Fruit fly (Drosophila melanogaster): ENCODE data around the gene CG6454.

Gene CG6454

dm6 chr3R:24320342-24320711 lies 28.7 kb upstream of the CG6454 start (continued):
- TF ChIP-seq Ets97D (GFP tag; optimal IDR thresholded peaks at IDR 0.05): peak; percentile 37
- TF ChIP-seq esg (GFP tag; conservative IDR thresholded peaks at IDR 0.05): no peak
- peak; percentile 52; the same call in 1 of the 2 replicates for TF ChIP-seq inv (GFP tag; IDR thresholded peaks at IDR 0.05; ENCODE audit: partially characterized antibody)
- TF ChIP-seq Hsf (GFP tag; optimal IDR thresholded peaks at IDR 0.05): no peak
- TF ChIP-seq tio (GFP tag; optimal IDR thresholded peaks at IDR 0.05): no peak
- TF ChIP-seq B-H2 (GFP tag; optimal IDR thresholded peaks at IDR 0.05): no peak
- peak; percentile 41 for TF ChIP-seq CG10979 (tag; optimal IDR thresholded peaks at IDR 0.05)
- TF ChIP-seq fd96Cb (tag; optimal IDR thresholded peaks at IDR 0.05): no peak
- TF ChIP-seq nmo (GFP tag; optimal IDR thresholded peaks at IDR 0.05): no peak
- no peak for TF ChIP-seq CG8281 (tag; optimal IDR thresholded peaks at IDR 0.05)
- no peak for TF ChIP-seq Fer2 (tag; optimal IDR thresholded peaks at IDR 0.05)
- no peak for TF ChIP-seq corto (GFP tag; optimal IDR thresholded peaks at IDR 0.05)
- no peak for TF ChIP-seq dimm (GFP tag; IDR thresholded peaks at IDR 0.05)
- no peak for TF ChIP-seq danr (GFP tag; IDR thresholded peaks at IDR 0.05)
- TF ChIP-seq CG9727 (GFP tag; optimal IDR thresholded peaks at IDR 0.05): no peak
- TF ChIP-seq Sry-δ (GFP tag; optimal IDR thresholded peaks at IDR 0.05): peak; percentile 71
- no peak for TF ChIP-seq ac (GFP tag; optimal IDR thresholded peaks at IDR 0.05)
- TF ChIP-seq onecut (GFP tag; IDR thresholded peaks at IDR 0.05): peak; percentile 45; the same call in 1 of the 2 replicates
- TF ChIP-seq p53 (GFP tag; optimal IDR thresholded peaks at IDR 0.05): no peak
- no peak for TF ChIP-seq pb (GFP tag; optimal IDR thresholded peaks at IDR 0.05)
- no peak for TF ChIP-seq CG2712 (tag; optimal IDR thresholded peaks at IDR 0.05)
- no peak for TF ChIP-seq CG5953 (GFP tag; IDR thresholded peaks at IDR 0.05)
- 0 out of 2 replicates have a peak, but pooled peaks have one; percentile 24 for TF ChIP-seq CG32767 (GFP tag; IDR thresholded peaks at IDR 0.05)
- no peak for TF ChIP-seq Awh (GFP tag; IDR thresholded peaks at IDR 0.05)
- no peak for TF ChIP-seq CG1647 (GFP tag; optimal IDR thresholded peaks at IDR 0.05)
- TF ChIP-seq CG10366 (GFP tag; IDR thresholded peaks at IDR 0.05): no peak
- TF ChIP-seq CG15073 (GFP tag; optimal IDR thresholded peaks at IDR 0.05): no peak
- TF ChIP-seq Jarid2 (GFP tag; optimal IDR thresholded peaks at IDR 0.05): no peak
- TF ChIP-seq pzg (GFP tag; optimal IDR thresholded peaks at IDR 0.05): peak; percentile 79
- no peak for TF ChIP-seq CG1792 (GFP tag; optimal IDR thresholded peaks at IDR 0.05)
- peak; percentile 16; the same call in 1 of the 3 replicates for TF ChIP-seq row (GFP tag; IDR thresholded peaks at IDR 0.05)
- TF ChIP-seq Sry-β (GFP tag; optimal IDR thresholded peaks at IDR 0.05): no peak
- no peak for TF ChIP-seq Aef1 (GFP tag; IDR thresholded peaks at IDR 0.05)
- TF ChIP-seq CG7745 (tag; optimal IDR thresholded peaks at IDR 0.05): peak; percentile 35
- peak; percentile 82 for TF ChIP-seq seq (GFP tag; IDR thresholded peaks at IDR 0.05)
- no peak for TF ChIP-seq PHDP (tag; optimal IDR thresholded peaks at IDR 0.05)
- TF ChIP-seq ase (GFP tag; IDR thresholded peaks at IDR 0.05): no peak
- TF ChIP-seq zen2 (GFP tag; IDR thresholded peaks at IDR 0.05; ENCODE audit: partially characterized antibody): peak; percentile 57; the same call in 2 of the 3 replicates
- TF ChIP-seq hbn (GFP tag; IDR thresholded peaks at IDR 0.05; ENCODE audit: partially characterized antibody): peak; percentile 50; the same call in 1 of the 2 replicates
- no peak for TF ChIP-seq ci (GFP tag; IDR thresholded peaks at IDR 0.05)
- no peak for TF ChIP-seq Lpt (GFP tag; optimal IDR thresholded peaks at IDR 0.05)
- no peak for TF ChIP-seq scrt (GFP tag; optimal IDR thresholded peaks at IDR 0.05)
- TF ChIP-seq cwo (GFP tag; optimal IDR thresholded peaks at IDR 0.05): no peak
- TF ChIP-seq pros (GFP tag; optimal IDR thresholded peaks at IDR 0.05): peak; percentile 30
- no peak for TF ChIP-seq Dip3 (GFP tag; optimal IDR thresholded peaks at IDR 0.05)
- no peak for TF ChIP-seq vfl (GFP tag; optimal IDR thresholded peaks at IDR 0.05)
- TF ChIP-seq CG30431 (GFP tag; optimal IDR thresholded peaks at IDR 0.05): no peak
- TF ChIP-seq Antp (GFP tag; optimal IDR thresholded peaks at IDR 0.05): no peak
- TF ChIP-seq gfzf (GFP tag; optimal IDR thresholded peaks at IDR 0.05): peak; percentile 13
- TF ChIP-seq Myb (GFP tag; optimal IDR thresholded peaks at IDR 0.05): peak; percentile 99
- no peak for TF ChIP-seq CG11504 (tag; optimal IDR thresholded peaks at IDR 0.05)
- no peak for TF ChIP-seq pum (GFP tag; optimal IDR thresholded peaks at IDR 0.05)
